Worm (Caenorhabditis elegans): ENCODE measurements around the gene mrps-18.C.

Gene mrps-18.C

DNA sequence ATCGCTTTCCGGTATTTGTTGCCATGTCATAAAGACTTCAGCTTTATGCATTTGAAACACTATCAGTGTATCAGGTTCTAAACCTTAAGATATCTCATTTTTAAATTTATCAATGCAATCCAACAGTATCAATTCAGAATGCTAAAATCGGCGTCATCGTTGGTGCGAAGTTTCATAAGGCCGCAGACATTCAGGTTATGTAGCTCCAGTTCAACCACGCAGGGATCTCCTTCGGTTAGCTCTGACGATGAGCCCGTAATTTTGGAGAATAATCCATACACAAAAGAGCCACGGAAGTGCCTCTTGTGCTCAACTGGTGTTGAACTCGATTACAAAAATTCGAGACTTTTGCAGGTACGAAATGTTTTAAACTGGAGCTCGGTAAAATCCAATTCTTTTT is at the start of gene mrps-18.C:
Gene mrps-18.C, plus strand, starts transcription at position 138 of the 400 bp plus-strand sequence.
- TF ChIP-seq F39B2.1 (GFP tag; IDR thresholded peaks at IDR 0.05) (no peak), ztf-22 (GFP tag; optimal IDR thresholded peaks at IDR 0.05) (no peak), hmg-20 (GFP tag; IDR thresholded peaks at IDR 0.05) (0 out of 2 replicates have a peak, but pooled peaks have one; percentile 3), mcd-1 (GFP tag; IDR thresholded peaks at IDR 0.05) (0 out of 2 replicates have a peak, but pooled peaks have one; percentile 30), ekl-4 (GFP tag; IDR thresholded peaks at IDR 0.05) (peak; percentile 56), lin-26 (GFP tag; IDR thresholded peaks at IDR 0.05) (no peak), C17E4.6 (GFP tag; IDR thresholded peaks at IDR 0.05) (no peak), madf-6 (GFP tag; IDR thresholded peaks at IDR 0.05) (peak; percentile 47), dpl-1 (GFP tag; optimal IDR thresholded peaks at IDR 0.05) (no peak), hsf-1 (GFP tag; IDR thresholded peaks at IDR 0.05) (0 out of 2 replicates have a peak, but pooled peaks have one; percentile 27), K11D2.4 (GFP tag; IDR thresholded peaks at IDR 0.05) (no peak), athp-1 (tag; optimal IDR thresholded peaks at IDR 0.05) (peak; percentile 22), madf-3 (GFP tag; IDR thresholded peaks at IDR 0.05) (0 out of 2 replicates have a peak, but pooled peaks have one; percentile 7), hmg-1.2 (GFP tag; IDR thresholded peaks at IDR 0.05) (0 out of 2 replicates have a peak, but pooled peaks have one; percentile 15), repo-1 (tag; optimal IDR thresholded peaks at IDR 0.05) (peak; percentile 36)

DNA sequence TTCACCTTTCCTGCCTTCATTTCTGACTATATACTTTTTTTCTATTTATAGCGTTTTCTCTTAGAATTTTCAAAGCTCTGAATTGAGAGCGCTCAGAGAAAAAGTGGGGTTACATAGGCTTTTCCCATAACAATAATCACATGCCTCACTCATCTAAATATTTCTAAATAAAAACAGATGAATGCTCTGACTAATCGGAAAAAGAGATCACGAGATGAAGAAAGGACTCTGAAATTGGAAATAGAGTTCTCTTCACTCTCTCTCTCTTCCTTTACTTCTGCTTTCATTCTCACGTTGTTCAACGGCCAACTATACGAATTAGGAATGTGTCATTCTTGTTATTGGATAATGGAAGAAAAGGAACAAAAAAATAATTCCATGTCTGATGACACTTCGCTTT is 46.9 kb upstream of the mrps-18.C start:
- TF ChIP-seq bed-2 (GFP tag; IDR thresholded peaks at IDR 0.05) (no peak), pha-4 (tag; optimal IDR thresholded peaks at IDR 0.05) (no peak), C06A6.2 (GFP tag; conservative IDR thresholded peaks at IDR 0.05) (no peak), B0336.3 (GFP tag; IDR thresholded peaks at IDR 0.05) (no peak)

DNA sequence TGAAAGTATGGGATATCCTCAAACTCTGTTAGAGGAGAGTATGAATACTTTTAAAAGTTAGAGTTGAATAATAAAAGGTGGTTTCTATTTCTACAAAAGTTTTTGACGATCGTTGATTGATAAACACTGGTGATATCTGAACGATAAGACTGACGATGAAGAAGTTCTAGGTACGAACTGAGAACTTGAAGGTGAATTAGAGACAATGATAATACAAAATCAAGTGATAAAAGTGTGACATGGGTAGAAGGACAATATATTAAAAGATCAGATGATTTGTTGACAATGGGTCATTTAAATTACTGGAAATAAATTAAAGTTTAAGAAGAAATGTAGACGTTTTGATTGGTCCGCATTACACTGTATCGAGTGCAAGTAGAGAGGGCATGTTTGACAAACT is 40.6 kb upstream of the mrps-18.C start, which contains the start of gene C18H9.5:
Gene C18H9.5, minus strand, starts transcription at position 179 of the 400 bp plus-strand sequence.
- TF ChIP-seq cebp-2 (GFP tag; IDR thresholded peaks at IDR 0.05) (no peak), rpc-1 (optimal IDR thresholded peaks at IDR 0.05) (no peak), rpc-1 (tag; optimal IDR thresholded peaks at IDR 0.05) (no peak), F57C9.4 (tag; optimal IDR thresholded peaks at IDR 0.05) (no peak), lin-26 (GFP tag; IDR thresholded peaks at IDR 0.05) (no peak), attf-5 (GFP tag; optimal IDR thresholded peaks at IDR 0.05) (no peak), ZK185.1 (tag; optimal IDR thresholded peaks at IDR 0.05; ENCODE audit: poor library complexity, severe bottlenecking) (no peak), nfya-1 (tag; optimal IDR thresholded peaks at IDR 0.05; ENCODE audit: borderline replicate concordance, insufficient read depth) (no peak), ztf-26 (tag; optimal IDR thresholded peaks at IDR 0.05) (no peak)

DNA sequence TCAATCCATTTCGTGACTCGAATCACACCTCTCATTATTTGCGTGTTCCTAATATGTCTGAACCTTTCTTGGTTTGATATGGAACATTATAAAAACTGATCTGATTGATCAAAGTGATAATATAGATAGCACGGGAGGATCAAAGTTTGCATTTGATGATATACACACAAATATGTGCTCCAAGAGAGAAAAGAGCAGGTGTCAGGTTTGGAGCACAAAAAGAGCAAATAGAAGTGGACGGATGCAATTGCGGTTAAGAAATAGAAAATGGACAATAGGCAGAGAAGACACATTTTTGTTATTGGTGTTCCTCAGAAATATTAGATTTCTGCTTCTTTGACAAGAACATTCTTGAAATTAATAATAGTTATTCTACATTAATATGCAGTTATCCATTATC is 37.2 kb upstream of the mrps-18.C start, which contains the start of gene C18H9.1:
Gene C18H9.1, plus strand, starts transcription at position 301 of the 400 bp plus-strand sequence.
- TF ChIP-seq ztf-18 (tag; optimal IDR thresholded peaks at IDR 0.05) (no peak), lin-40 (tag; optimal IDR thresholded peaks at IDR 0.05) (no peak), F23B12.7 (tag; optimal IDR thresholded peaks at IDR 0.05; ENCODE audit: insufficient read depth) (no peak), hmg-1.2 (GFP tag; IDR thresholded peaks at IDR 0.05) (no peak), T07F8.4 (tag; optimal IDR thresholded peaks at IDR 0.05) (no peak), snpc-1.3 (tag; optimal IDR thresholded peaks at IDR 0.05; ENCODE audit: insufficient read depth) (no peak), nfya-2 (GFP tag; IDR thresholded peaks at IDR 0.05) (no peak), ceh-58 (GFP tag; IDR thresholded peaks at IDR 0.05) (no peak), mes-4 (tag; optimal IDR thresholded peaks at IDR 0.05) (no peak)
